Worm (Caenorhabditis elegans): Measurements from ENCODE around the gene Y53F4B.24.

Gene Y53F4B.24

DNA sequence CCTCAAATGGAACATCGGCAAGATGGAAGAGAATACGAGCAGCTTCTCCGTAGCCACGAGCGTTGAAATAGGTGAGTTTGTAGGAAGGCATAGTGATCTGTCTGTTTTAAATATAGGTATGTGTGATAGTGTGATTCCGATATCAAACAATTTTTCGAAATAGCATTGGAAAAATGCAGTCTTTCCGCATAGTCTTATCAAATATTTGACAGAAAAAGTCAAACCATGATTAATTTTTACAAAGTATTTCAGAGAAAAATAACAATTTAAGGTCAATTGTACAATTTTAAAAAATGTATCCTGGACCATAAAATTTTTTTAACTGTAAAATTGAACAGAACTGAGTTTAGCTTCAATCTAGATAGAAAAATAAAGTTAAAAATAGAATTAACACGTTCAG, 30.2 kb upstream of the Y53F4B.24 start, which contains the start of gene gst-26:
gst-26 (minus strand) TSS at position 101 of the 400 bp plus-strand sequence.
- no peak for TF ChIP-seq flh-1 (GFP tag; optimal IDR thresholded peaks at IDR 0.05)
- no peak for TF ChIP-seq elt-3 (tag; optimal IDR thresholded peaks at IDR 0.05)
- TF ChIP-seq tbx-8 (GFP tag; optimal IDR thresholded peaks at IDR 0.05): no peak
- TF ChIP-seq sem-2 (GFP tag; optimal IDR thresholded peaks at IDR 0.05): no peak
- TF ChIP-seq zip-8 (tag; optimal IDR thresholded peaks at IDR 0.05): no peak
- no peak for TF ChIP-seq M03D4.4 (tag; optimal IDR thresholded peaks at IDR 0.05)
- no peak for TF ChIP-seq elt-1 (tag; optimal IDR thresholded peaks at IDR 0.05; ENCODE audit: borderline replicate concordance, insufficient read depth)
- TF ChIP-seq nhr-28 (tag; optimal IDR thresholded peaks at IDR 0.05): no peak

DNA sequence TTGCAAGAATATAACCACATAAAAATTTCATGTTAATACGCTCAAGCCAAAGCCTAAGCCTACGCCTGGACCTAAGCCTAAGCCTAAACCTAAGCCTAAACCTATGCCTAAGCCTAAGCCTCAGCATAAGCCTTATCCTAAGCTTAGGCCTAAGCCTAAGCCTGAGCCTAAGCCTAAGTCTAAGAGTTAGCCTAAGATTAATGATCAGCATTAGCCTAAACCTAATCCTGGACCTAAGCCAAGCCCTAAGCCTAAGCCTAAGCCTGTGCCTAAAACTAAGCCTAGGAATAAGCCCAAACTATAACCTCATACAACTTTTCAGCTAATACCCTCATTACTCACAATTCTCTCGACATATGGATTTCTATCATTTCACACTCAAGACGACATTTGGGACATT, 24.1 kb upstream of the Y53F4B.24 start:
- no peak for TF ChIP-seq lin-13 (tag; optimal IDR thresholded peaks at IDR 0.05)
- no peak for TF ChIP-seq ham-2 (GFP tag; optimal IDR thresholded peaks at IDR 0.05)
- no peak for TF ChIP-seq zip-8 (tag; optimal IDR thresholded peaks at IDR 0.05)

DNA sequence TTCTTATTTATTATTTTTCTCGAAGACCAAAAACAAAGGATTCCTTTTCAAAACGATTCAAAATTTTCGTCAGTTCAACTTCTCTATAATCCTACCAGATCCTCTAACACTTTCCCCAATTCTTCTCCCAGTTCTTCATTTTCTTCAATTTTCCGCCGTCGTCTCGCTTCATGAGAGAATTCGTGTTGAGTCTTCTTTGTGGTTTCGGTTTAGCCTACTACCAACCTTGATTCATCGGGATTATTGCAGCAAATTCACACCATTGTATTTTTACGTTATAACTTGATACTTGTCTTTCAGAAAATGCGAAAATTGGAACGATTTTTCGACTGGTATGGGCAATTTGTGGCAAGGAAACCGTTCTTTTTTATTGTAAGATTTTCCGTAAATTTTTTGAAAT, 23.6 kb upstream of the Y53F4B.24 start, which contains the start of gene ptr-20:
ptr-20 (plus strand) TSS at position 301 of the 400 bp plus-strand sequence.
- TF ChIP-seq M03D4.4 (tag; optimal IDR thresholded peaks at IDR 0.05) (no peak), nhr-28 (tag; optimal IDR thresholded peaks at IDR 0.05) (no peak), mep-1 (tag; optimal IDR thresholded peaks at IDR 0.05) (no peak), elt-3 (tag; optimal IDR thresholded peaks at IDR 0.05) (no peak)

- TF ChIP-seq drap-1 (GFP tag; optimal IDR thresholded peaks at IDR 0.05) (no peak), nhr-237 (tag; optimal IDR thresholded peaks at IDR 0.05) (no peak), mab-5 (tag; optimal IDR thresholded peaks at IDR 0.05) (no peak), tbx-8 (GFP tag; optimal IDR thresholded peaks at IDR 0.05) (no peak), lin-13 (tag; optimal IDR thresholded peaks at IDR 0.05) (no peak), elt-1 (tag; optimal IDR thresholded peaks at IDR 0.05; ENCODE audit: borderline replicate concordance, insufficient read depth) (no peak), lin-32 (GFP tag; optimal IDR thresholded peaks at IDR 0.05) (no peak)
Measured at ce11 chrII:15148442-15148841, 14.2 kb upstream of the Y53F4B.24 start.

- TF ChIP-seq ces-1 (GFP tag; optimal IDR thresholded peaks at IDR 0.05) (no peak), elt-1 (tag; optimal IDR thresholded peaks at IDR 0.05; ENCODE audit: borderline replicate concordance, insufficient read depth) (no peak), lsy-2 (tag; optimal IDR thresholded peaks at IDR 0.05) (no peak), pha-4 (tag; optimal IDR thresholded peaks at IDR 0.05) (no peak), unc-39 (tag; optimal IDR thresholded peaks at IDR 0.05) (no peak), cnd-1 (tag; optimal IDR thresholded peaks at IDR 0.05) (no peak), unc-62 (GFP tag; optimal IDR thresholded peaks at IDR 0.05) (no peak), mab-5 (tag; optimal IDR thresholded peaks at IDR 0.05) (no peak), lin-13 (tag; optimal IDR thresholded peaks at IDR 0.05) (no peak), ceh-43 (GFP tag; optimal IDR thresholded peaks at IDR 0.05) (no peak), nhr-76 (tag; optimal IDR thresholded peaks at IDR 0.05) (no peak), unc-120 (tag; optimal IDR thresholded peaks at IDR 0.05; ENCODE audit: poor library complexity, severe bottlenecking) (no peak), mep-1 (tag; optimal IDR thresholded peaks at IDR 0.05) (no peak), ham-2 (GFP tag; optimal IDR thresholded peaks at IDR 0.05) (no peak)
Measured at ce11 chrII:15145594-15145993, 11.4 kb upstream of the Y53F4B.24 start, which contains the start of gene Y53F4B.27. TSS of gene Y53F4B.27 (plus strand) at chrII:15145894.

ce11 chrII:15143729-15144128, 9.5 kb upstream of the Y53F4B.24 start:
- no peak for TF ChIP-seq nhr-76 (tag; optimal IDR thresholded peaks at IDR 0.05)
- no peak for TF ChIP-seq flh-1 (GFP tag; optimal IDR thresholded peaks at IDR 0.05)
- no peak for TF ChIP-seq mls-2 (tag; optimal IDR thresholded peaks at IDR 0.05)
- no peak for TF ChIP-seq ceh-39 (tag; optimal IDR thresholded peaks at IDR 0.05)
- no peak for TF ChIP-seq nhr-237 (tag; optimal IDR thresholded peaks at IDR 0.05)
- no peak for TF ChIP-seq unc-120 (tag; optimal IDR thresholded peaks at IDR 0.05; ENCODE audit: poor library complexity, severe bottlenecking)
- no peak for TF ChIP-seq pha-4 (tag; optimal IDR thresholded peaks at IDR 0.05)
- no peak for TF ChIP-seq snpc-4 (tag; optimal IDR thresholded peaks at IDR 0.05)
- TF ChIP-seq elt-1 (tag; optimal IDR thresholded peaks at IDR 0.05; ENCODE audit: borderline replicate concordance, insufficient read depth): no peak
- TF ChIP-seq ceh-83 (GFP tag; optimal IDR thresholded peaks at IDR 0.05): no peak
- no peak for TF ChIP-seq lsy-2 (tag; optimal IDR thresholded peaks at IDR 0.05)
- no peak for TF ChIP-seq lin-13 (tag; optimal IDR thresholded peaks at IDR 0.05)
- TF ChIP-seq mab-5 (tag; optimal IDR thresholded peaks at IDR 0.05): no peak
- TF ChIP-seq ceh-43 (GFP tag; optimal IDR thresholded peaks at IDR 0.05): no peak
- TF ChIP-seq ces-1 (GFP tag; optimal IDR thresholded peaks at IDR 0.05): no peak
- TF ChIP-seq nhr-12 (tag; optimal IDR thresholded peaks at IDR 0.05): no peak
